Fruit fly (Drosophila melanogaster): ENCODE results near the gene Cyp12c1.

Cyp12c1 gene

DNA sequence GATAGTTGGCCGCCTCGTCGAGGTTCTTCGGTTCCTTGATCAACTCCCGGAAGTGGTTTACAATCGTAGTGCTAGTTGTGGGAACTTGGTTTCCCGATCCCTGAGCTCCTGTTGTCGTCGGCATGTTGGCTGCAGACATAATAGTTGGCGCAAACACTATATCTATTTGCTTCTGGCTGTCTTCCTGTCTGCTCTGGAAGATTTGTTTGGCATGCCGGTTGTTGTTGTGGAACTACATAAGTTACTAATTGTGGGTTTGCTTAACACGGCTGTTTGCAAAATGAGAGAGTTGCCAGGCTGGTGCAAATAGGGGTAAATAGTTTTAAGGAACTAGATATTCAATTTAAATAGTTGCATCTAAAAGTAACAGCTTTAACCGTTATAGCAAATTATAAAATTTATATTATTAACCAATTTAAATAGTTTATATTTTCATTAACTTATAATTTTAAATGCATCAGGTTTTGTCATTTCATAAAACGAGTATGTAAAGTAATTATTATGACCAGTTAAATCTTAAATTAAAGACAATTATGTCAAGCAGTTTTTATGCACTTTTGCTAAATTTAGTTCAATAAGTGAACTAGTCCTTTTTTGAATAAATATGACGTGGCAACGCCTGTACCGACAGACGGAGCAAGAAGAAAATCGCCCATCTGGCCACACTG, 4.4 kb downstream of the Cyp12c1 start, which contains the start of the genes Sgf11 and CG32202 (continued):
- TF ChIP-seq Nf-YB (GFP tag; optimal IDR thresholded peaks at IDR 0.05) (peak; percentile 47), CG12391 (tag; optimal IDR thresholded peaks at IDR 0.05) (peak; percentile 88), NC2β (GFP tag; optimal IDR thresholded peaks at IDR 0.05) (peak; percentile 11), CG32532 (GFP tag; IDR thresholded peaks at IDR 0.05) (peak; percentile 64; the same call in 1 of the 2 replicates), Eip74EF (GFP tag; optimal IDR thresholded peaks at IDR 0.05) (peak in 1 of 2 experiments; percentile 26), CG4730 (GFP tag; IDR thresholded peaks at IDR 0.05) (0 out of 2 replicates have a peak, but pooled peaks have one; percentile 6), Hey (tag; optimal IDR thresholded peaks at IDR 0.05) (no peak), Pdp1 (GFP tag; optimal IDR thresholded peaks at IDR 0.05) (peak in 1 of 2 experiments; percentile 35), CG18599 (GFP tag; optimal IDR thresholded peaks at IDR 0.05) (peak; percentile 56), HHEX (GFP tag; optimal IDR thresholded peaks at IDR 0.05) (peak; percentile 41), Atf6 (GFP tag; IDR thresholded peaks at IDR 0.05) (peak; percentile 56), Dip3 (GFP tag; optimal IDR thresholded peaks at IDR 0.05) (peak; percentile 9), unc-4 (GFP tag; IDR thresholded peaks at IDR 0.05; ENCODE audit: partially characterized antibody) (no peak), chn (GFP tag; optimal IDR thresholded peaks at IDR 0.05) (no peak), tgo (GFP tag; IDR thresholded peaks at IDR 0.05) (peak; percentile 38; the same call in 1 of the 3 replicates), cwo (GFP tag; optimal IDR thresholded peaks at IDR 0.05) (peak; percentile 32), ham (GFP tag; IDR thresholded peaks at IDR 0.05) (no peak), HLH54F (GFP tag; optimal IDR thresholded peaks at IDR 0.05) (peak; percentile 22), CG2199 (GFP tag; IDR thresholded peaks at IDR 0.05) (0 out of 3 replicates have a peak, but pooled peaks have one; percentile 31), D19A (tag; optimal IDR thresholded peaks at IDR 0.05) (peak; percentile 46), CG33557 (GFP tag; optimal IDR thresholded peaks at IDR 0.05) (peak; percentile 60), zfh1 (GFP tag; IDR thresholded peaks at IDR 0.05) (no peak), Chrac-16 (GFP tag; optimal IDR thresholded peaks at IDR 0.05) (peak; percentile 40), HmgD (GFP tag; optimal IDR thresholded peaks at IDR 0.05) (peak; percentile 23), CG14050 (GFP tag; IDR thresholded peaks at IDR 0.05) (peak; percentile 47; the same call in 1 of the 3 replicates), CG3281 (GFP tag; optimal IDR thresholded peaks at IDR 0.05) (peak; percentile 15), CG31224 (GFP tag; IDR thresholded peaks at IDR 0.05) (no peak), CG11456 (GFP tag; IDR thresholded peaks at IDR 0.05) (no peak), nerfin-1 (tag; optimal IDR thresholded peaks at IDR 0.05) (peak; percentile 56), CG33213 (GFP tag; optimal IDR thresholded peaks at IDR 0.05) (peak; percentile 8), sim (GFP tag; IDR thresholded peaks at IDR 0.05) (no peak), otp (GFP tag; IDR thresholded peaks at IDR 0.05) (peak; percentile 31; the same call in 1 of the 3 replicates), dpn (GFP tag; optimal IDR thresholded peaks at IDR 0.05) (peak; percentile 29 to 71), stwl (tag; optimal IDR thresholded peaks at IDR 0.05) (peak; percentile 82), ro (GFP tag; IDR thresholded peaks at IDR 0.05) (no peak), CG7839 (tag; optimal IDR thresholded peaks at IDR 0.05) (peak; percentile 79), Tbp (GFP tag; optimal IDR thresholded peaks at IDR 0.05) (no peak), CG10431 (GFP tag; optimal IDR thresholded peaks at IDR 0.05) (peak; percentile 18), CG12942 (GFP tag; optimal IDR thresholded peaks at IDR 0.05) (peak; percentile 72), CG2889 (GFP tag; IDR thresholded peaks at IDR 0.05) (no peak), E2f1 (GFP tag; IDR thresholded peaks at IDR 0.05) (peak; percentile 32; the same call in 1 of the 2 replicates), dimm (GFP tag; IDR thresholded peaks at IDR 0.05) (no peak), CG18764 (GFP tag; optimal IDR thresholded peaks at IDR 0.05) (peak; percentile 6), Six4 (GFP tag; optimal IDR thresholded peaks at IDR 0.05) (peak; percentile 6), az2 (GFP tag; optimal IDR thresholded peaks at IDR 0.05) (peak; percentile 64), CG15269 (tag; optimal IDR thresholded peaks at IDR 0.05) (peak; percentile 75), tio (GFP tag; optimal IDR thresholded peaks at IDR 0.05) (peak; percentile 69), CG18262 (tag; optimal IDR thresholded peaks at IDR 0.05) (peak; percentile 70), row (GFP tag; IDR thresholded peaks at IDR 0.05) (peak; percentile 87)

Data from whole organism, embryonic.